Fruit fly (Drosophila melanogaster): Measurements from ENCODE around the gene CG45603.

The CG45603 gene

DNA sequence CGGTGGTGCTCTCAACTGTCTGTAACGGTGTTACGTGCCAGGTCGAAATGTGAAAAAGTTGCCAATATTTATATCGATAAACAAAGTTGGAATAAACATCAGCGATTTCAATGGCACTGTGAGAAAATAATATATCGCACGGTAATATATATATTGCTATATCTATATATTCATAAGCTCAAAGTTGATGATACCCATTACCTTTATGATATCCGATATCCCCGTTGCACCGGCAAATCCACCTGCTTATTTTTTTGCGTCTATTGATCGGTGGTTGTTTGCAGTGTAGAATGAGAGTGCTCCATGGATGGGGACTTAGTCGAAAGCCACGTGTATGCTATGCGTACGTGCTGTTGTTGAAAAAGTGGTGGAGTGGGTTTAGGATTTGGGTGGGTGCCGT lies 33.4 kb upstream of the CG45603 start (continued):
- no peak for TF ChIP-seq Max (GFP tag; optimal IDR thresholded peaks at IDR 0.05)
- TF ChIP-seq CG4282 (GFP tag; optimal IDR thresholded peaks at IDR 0.05): no peak
- TF ChIP-seq Ada2b (GFP tag; IDR thresholded peaks at IDR 0.05): no peak; the same call in 1 of the 2 replicates
- no peak for TF ChIP-seq Mad (GFP tag; optimal IDR thresholded peaks at IDR 0.05)
- TF ChIP-seq az2 (GFP tag; optimal IDR thresholded peaks at IDR 0.05): no peak
- peak; percentile 35 for TF ChIP-seq CG6254 (GFP tag; optimal IDR thresholded peaks at IDR 0.05)
- TF ChIP-seq CG17912 (GFP tag; optimal IDR thresholded peaks at IDR 0.05): no peak
- peak; percentile 44; the same call in 1 of the 2 replicates for TF ChIP-seq CG32532 (GFP tag; IDR thresholded peaks at IDR 0.05)
- TF ChIP-seq Abd-B (GFP tag; optimal IDR thresholded peaks at IDR 0.05): peak; percentile 13
- peak; percentile 51; the same call in 1 of the 2 replicates for TF ChIP-seq CG14441 (GFP tag; IDR thresholded peaks at IDR 0.05)

DNA sequence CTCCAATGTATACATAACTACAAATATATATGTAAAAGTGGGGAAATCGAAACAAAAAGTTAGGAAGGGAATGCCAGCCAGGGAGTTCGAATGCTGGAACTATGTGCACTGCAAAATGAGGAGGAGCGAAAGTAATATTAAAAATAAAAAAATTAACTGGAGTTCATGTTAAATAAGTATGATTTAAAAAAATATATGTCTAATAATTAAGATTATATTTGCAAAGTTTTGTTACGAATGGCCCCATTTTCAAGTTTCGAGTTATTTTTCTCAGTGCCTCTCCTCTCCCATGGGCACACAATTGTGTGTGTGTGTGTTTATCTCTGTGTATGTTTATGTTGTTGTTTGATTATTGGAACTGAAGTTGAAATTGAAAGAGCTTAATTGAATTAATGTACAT lies 32.1 kb upstream of the CG45603 start:
- TF ChIP-seq HmgD (GFP tag; optimal IDR thresholded peaks at IDR 0.05) (no peak), aop (GFP tag; IDR thresholded peaks at IDR 0.05) (no peak), slp2 (GFP tag; optimal IDR thresholded peaks at IDR 0.05) (no peak), yki (optimal IDR thresholded peaks at IDR 0.05) (no peak), CG7357 (GFP tag; IDR thresholded peaks at IDR 0.05) (0 out of 3 replicates have a peak, but pooled peaks have one; percentile 25), CG14667 (GFP tag; IDR thresholded peaks at IDR 0.05) (peak; percentile 34; the same call in 1 of the 2 replicates), Drgx (GFP tag; IDR thresholded peaks at IDR 0.05) (no peak), Dref (GFP tag; IDR thresholded peaks at IDR 0.05) (no peak), tio (GFP tag; optimal IDR thresholded peaks at IDR 0.05) (peak; percentile 42), zen (tag; optimal IDR thresholded peaks at IDR 0.05) (peak; percentile 37), CG11696 (GFP tag; IDR thresholded peaks at IDR 0.05) (no peak), Blimp-1 (GFP tag; optimal IDR thresholded peaks at IDR 0.05) (peak; percentile 84), Dad (GFP tag; optimal IDR thresholded peaks at IDR 0.05) (no peak), Camta (GFP tag; optimal IDR thresholded peaks at IDR 0.05) (no peak), Bgb (GFP tag; IDR thresholded peaks at IDR 0.05; ENCODE audit: partially characterized antibody) (no peak), CG1024 (GFP tag; IDR thresholded peaks at IDR 0.05) (0 out of 2 replicates have a peak, but pooled peaks have one; percentile 38), CG4404 (GFP tag; IDR thresholded peaks at IDR 0.05) (0 out of 2 replicates have a peak, but pooled peaks have one; percentile 28), CG18764 (GFP tag; optimal IDR thresholded peaks at IDR 0.05) (peak; percentile 1), Ssrp (tag; optimal IDR thresholded peaks at IDR 0.05) (peak; percentile 60), slou (GFP tag; optimal IDR thresholded peaks at IDR 0.05) (no peak), abd-A (tag; optimal IDR thresholded peaks at IDR 0.05) (no peak), CG17912 (GFP tag; optimal IDR thresholded peaks at IDR 0.05) (no peak), CG13775 (GFP tag; optimal IDR thresholded peaks at IDR 0.05) (peak; percentile 29), Ets97D (GFP tag; optimal IDR thresholded peaks at IDR 0.05) (no peak), pum (GFP tag; optimal IDR thresholded peaks at IDR 0.05) (no peak), wor (GFP tag; IDR thresholded peaks at IDR 0.05) (peak; percentile 55; the same call in 1 of the 2 replicates), CG9215 (GFP tag; IDR thresholded peaks at IDR 0.05) (no peak), CG2678 (tag; optimal IDR thresholded peaks at IDR 0.05) (peak; percentile 66), CG17802 (tag; optimal IDR thresholded peaks at IDR 0.05) (no peak), ATbp (GFP tag; optimal IDR thresholded peaks at IDR 0.05) (peak; percentile 68), CG11723 (GFP tag; optimal IDR thresholded peaks at IDR 0.05) (peak; percentile 29), NC2α (GFP tag; optimal IDR thresholded peaks at IDR 0.05) (no peak), insv (GFP tag; optimal IDR thresholded peaks at IDR 0.05) (no peak), sug (tag; optimal IDR thresholded peaks at IDR 0.05) (no peak), CG13123 (GFP tag; optimal IDR thresholded peaks at IDR 0.05) (no peak), Hmx (GFP tag; optimal IDR thresholded peaks at IDR 0.05) (no peak), sna (GFP tag; IDR thresholded peaks at IDR 0.05; ENCODE audit: partially characterized antibody) (no peak), CG11560 (tag; IDR thresholded peaks at IDR 0.05) (no peak), chinmo (GFP tag; IDR thresholded peaks at IDR 0.05; ENCODE audit: partially characterized antibody) (no peak), HLH54F (GFP tag; optimal IDR thresholded peaks at IDR 0.05) (no peak), pfk (GFP tag; optimal IDR thresholded peaks at IDR 0.05) (no peak), hbn (GFP tag; IDR thresholded peaks at IDR 0.05; ENCODE audit: partially characterized antibody) (no peak)
